Fruit fly (Drosophila melanogaster) whole organism, pupa: ENCODE measurements around the gene CG18094.

Source experiments
- CG10348 ChIP-seq: fragments of 200-800 bp; sonication (Bioruptor generic); IDR thresholded peaks from 2 replicates; pipeline ENCODE4 v1.3.6; 2022; ENCODE audit warnings: missing biosample characterization, missing genetic modification characterization
- CG12605 ChIP-seq: fragments of 200-800 bp; sonication (Bioruptor generic); IDR thresholded peaks from 2 replicates; pipeline ENCODE4 v1.3.6; 2022; ENCODE audit warnings: missing biosample characterization, missing genetic modification characterization
- CG13204 ChIP-seq: fragments of 200-800 bp; sonication (Bioruptor generic); optimal IDR thresholded peaks from 2 replicates; lab custom pipeline; 2018; ENCODE audit warnings: missing biosample characterization, mild to moderate bottlenecking, missing genetic modification characterization, moderate library complexity
- CG17806 ChIP-seq: fragments of 200-800 bp; sonication (Bioruptor generic); optimal IDR thresholded peaks from 2 replicates; lab custom pipeline; 2018; ENCODE audit warnings: missing biosample characterization, mild to moderate bottlenecking, missing genetic modification characterization, moderate library complexity
- CG4496 ChIP-seq: fragments of 200-800 bp; sonication (Bioruptor generic); IDR thresholded peaks from 3 replicates; pipeline ENCODE4 v1.3.6; 2022; ENCODE audit warnings: missing biosample characterization, missing genetic modification characterization
- CG8301 ChIP-seq: fragments of 200-800 bp; sonication (Bioruptor generic); optimal IDR thresholded peaks from 2 replicates; lab custom pipeline; 2018; ENCODE audit warnings: missing biosample characterization, mild to moderate bottlenecking, missing genetic modification characterization
- CG9948 ChIP-seq: fragments of 200-800 bp; sonication (Bioruptor generic); optimal IDR thresholded peaks from 2 replicates; lab custom pipeline; 2018; ENCODE audit warnings: missing biosample characterization, mild to moderate bottlenecking, missing genetic modification characterization, moderate library complexity
- D1 ChIP-seq: fragments of 200-800 bp; sonication (Bioruptor generic); optimal IDR thresholded peaks from 2 replicates; lab custom pipeline; 2018; ENCODE audit warnings: missing biosample characterization, mild to moderate bottlenecking, missing genetic modification characterization, moderate library complexity
- Ets98B ChIP-seq: fragments of 200-800 bp; sonication (Bioruptor generic); IDR thresholded peaks from 2 replicates; pipeline ENCODE4 v1.3.6; 2022; ENCODE audit warnings: missing biosample characterization, missing genetic modification characterization
- Pif1A ChIP-seq: fragments of 200-800 bp; sonication (Bioruptor generic); optimal IDR thresholded peaks from 3 replicates; lab custom pipeline; 2016; ENCODE audit warnings: missing biosample characterization, missing genetic modification characterization
- Pif1B ChIP-seq: fragments of 200-800 bp; sonication (Bioruptor generic); optimal IDR thresholded peaks from 3 replicates; lab custom pipeline; 2016; ENCODE audit warnings: missing biosample characterization, missing genetic modification characterization
- fd96Ca ChIP-seq: fragments of 200-800 bp; sonication (Bioruptor generic); IDR thresholded peaks from 3 replicates; pipeline ENCODE4 v1.3.6; 2022; ENCODE audit warnings: missing biosample characterization, missing genetic modification characterization
- gl ChIP-seq: fragments of 200-800 bp; sonication (Bioruptor generic); optimal IDR thresholded peaks from 2 replicates; lab custom pipeline; 2018; ENCODE audit warnings: missing biosample characterization, mild to moderate bottlenecking, missing genetic modification characterization

DNA sequence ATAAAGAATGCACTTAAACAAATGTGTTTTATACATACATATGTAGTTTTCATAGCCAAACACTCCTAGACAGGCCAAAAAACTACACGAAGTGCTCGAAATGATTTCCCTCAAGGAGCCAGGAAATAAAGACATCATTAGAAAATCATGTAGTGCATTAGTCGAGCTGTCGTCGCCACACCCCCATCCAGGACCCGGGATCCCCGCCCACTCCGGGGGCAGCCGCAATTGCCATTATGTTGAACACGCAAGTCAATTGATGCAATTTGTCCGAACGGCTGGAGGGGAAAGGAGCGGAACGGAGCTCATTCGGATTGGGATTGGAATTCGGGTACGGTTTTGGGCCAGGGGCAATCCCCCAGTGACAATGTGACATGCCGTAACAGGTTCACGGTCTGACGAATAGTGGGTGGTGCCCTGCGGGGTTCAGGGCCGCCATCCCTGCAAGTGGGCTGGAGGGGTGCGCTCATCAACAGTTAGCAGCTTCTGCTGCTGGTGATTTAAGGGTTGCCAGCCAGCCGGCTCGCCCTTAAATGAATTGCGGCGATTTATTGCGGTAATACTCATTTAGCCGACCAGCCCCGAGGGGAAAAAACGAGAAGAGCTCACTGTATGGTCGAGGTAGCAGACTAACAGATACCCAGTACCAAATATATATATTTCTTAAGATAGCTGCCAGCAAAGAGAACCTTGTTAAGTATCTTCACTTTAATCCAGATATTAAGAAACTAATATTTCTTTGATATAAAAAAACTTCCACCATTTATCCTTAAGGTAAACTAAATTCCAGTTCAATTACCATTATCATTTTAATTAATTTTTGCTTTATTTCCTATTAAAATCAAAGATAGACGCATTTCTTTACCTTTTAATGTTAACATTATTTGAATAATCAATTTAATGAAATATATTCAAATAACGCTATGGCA lies 9.4 kb upstream of the CG18094 start:
- TF ChIP-seq CG10348 (GFP tag; lab: Robert Waterston, UW): no peak
- no peak for TF ChIP-seq Ets98B (GFP tag; lab: Robert Waterston, UW)
- TF ChIP-seq Pif1A: no peak
- TF ChIP-seq fd96Ca: no peak
- TF ChIP-seq gl (tag; lab: Kevin White, UChicago): no peak
- TF ChIP-seq CG12605 (GFP tag; lab: Robert Waterston, UW): no peak
- TF ChIP-seq CG9948 (tag; lab: Kevin White, UChicago): no peak
- no peak for TF ChIP-seq CG8301 (tag; lab: Kevin White, UChicago)
- no peak for TF ChIP-seq Pif1B (GFP tag; lab: Kevin White, UChicago)
- no peak for TF ChIP-seq CG17806 (tag; lab: Kevin White, UChicago)
- no peak for TF ChIP-seq D1
- no peak for TF ChIP-seq CG4496
- no peak for TF ChIP-seq CG13204
